Worm (Caenorhabditis elegans): Measurements from ENCODE around the gene aptf-4.
A peak's percentile ranks its signal among the peaks of the same experiment; 100 is the strongest.

aptf-4 gene

DNA sequence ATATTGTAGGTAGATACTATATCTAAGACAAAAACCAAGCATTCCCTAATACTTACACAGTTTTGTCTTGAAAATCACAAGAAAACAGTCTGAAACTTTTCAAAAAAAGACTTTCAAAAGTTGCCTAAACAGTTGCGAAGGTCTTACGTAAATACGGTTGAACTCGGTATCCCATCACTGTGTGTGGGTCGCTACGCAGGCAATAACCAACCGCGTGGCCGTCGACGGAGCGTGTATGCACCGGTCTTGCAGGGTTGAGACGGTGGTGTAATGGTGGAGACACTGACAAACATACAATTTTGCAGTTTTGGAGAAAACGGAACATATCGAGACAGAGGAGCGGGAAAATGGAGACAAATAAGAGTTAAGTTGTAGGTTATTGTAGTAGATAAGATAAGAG lies 29.6 kb upstream of the aptf-4 start, which contains the start of gene iff-2:
Gene iff-2, minus strand, starts transcription at position 141 of the 400 bp plus-strand sequence.
- TF ChIP-seq F13C5.2 (tag; optimal IDR thresholded peaks at IDR 0.05), result peak; percentile 95
- peak; percentile 70 for TF ChIP-seq sea-1 (GFP tag; conservative IDR thresholded peaks at IDR 0.05)
- no peak for TF ChIP-seq B0310.2 (tag; optimal IDR thresholded peaks at IDR 0.05)
- TF ChIP-seq hmbx-1 (tag; optimal IDR thresholded peaks at IDR 0.05), result no peak
- TF ChIP-seq flt-1 (GFP tag; IDR thresholded peaks at IDR 0.05), result peak; percentile 57; the same call in 1 of the 2 replicates
- no peak for TF ChIP-seq tbx-11 (GFP tag; IDR thresholded peaks at IDR 0.05)
- 0 out of 2 replicates have a peak, but pooled peaks have one; percentile 55 for TF ChIP-seq scrt-1 (GFP tag; IDR thresholded peaks at IDR 0.05)
- TF ChIP-seq hmg-4 (GFP tag; optimal IDR thresholded peaks at IDR 0.05), result peak; percentile 84
- no peak for TF ChIP-seq pes-1 (GFP tag; IDR thresholded peaks at IDR 0.05)
- TF ChIP-seq hnd-1 (tag; optimal IDR thresholded peaks at IDR 0.05), result no peak
- TF ChIP-seq aly-1 (tag; optimal IDR thresholded peaks at IDR 0.05), result peak; percentile 69
- TF ChIP-seq ceh-13 (GFP tag; optimal IDR thresholded peaks at IDR 0.05), result no peak
- peak; percentile 50 for TF ChIP-seq tra-4 (tag; optimal IDR thresholded peaks at IDR 0.05)
- peak; percentile 8 for TF ChIP-seq ets-7 (tag; optimal IDR thresholded peaks at IDR 0.05)
- TF ChIP-seq tbx-37 (GFP tag; conservative IDR thresholded peaks at IDR 0.05), result peak; percentile 35
- peak; percentile 9 for TF ChIP-seq ceh-36 (tag; optimal IDR thresholded peaks at IDR 0.05)
- no peak for TF ChIP-seq ama-1 (optimal IDR thresholded peaks at IDR 0.05)

DNA sequence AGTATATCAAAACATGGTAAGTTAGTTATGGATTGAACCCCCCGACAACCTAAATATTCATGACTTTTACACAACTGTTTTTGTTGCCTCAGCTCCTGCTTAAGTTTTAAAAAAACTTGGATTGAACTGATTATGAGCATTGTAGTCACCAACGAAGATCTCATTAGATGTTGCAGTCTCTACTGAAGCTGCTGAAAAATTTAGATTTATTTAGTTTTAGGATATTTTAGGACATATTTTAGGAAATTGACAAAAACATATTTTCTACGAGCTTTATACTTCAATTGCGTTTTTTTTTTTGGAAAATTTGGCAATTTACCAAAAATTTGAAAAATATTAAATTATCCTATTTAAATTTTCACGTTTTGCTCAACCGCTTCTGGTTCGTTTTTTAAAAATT lies 28.8 kb upstream of the aptf-4 start, which contains the start of gene F54C9.14:
Gene F54C9.14, plus strand, starts transcription at position 301 of the 400 bp plus-strand sequence.
- TF ChIP-seq tbx-11 (GFP tag; IDR thresholded peaks at IDR 0.05), result no peak
- no peak for TF ChIP-seq scrt-1 (GFP tag; IDR thresholded peaks at IDR 0.05)
- TF ChIP-seq tbx-37 (GFP tag; conservative IDR thresholded peaks at IDR 0.05), result no peak
- no peak for TF ChIP-seq F13C5.2 (tag; optimal IDR thresholded peaks at IDR 0.05)
- TF ChIP-seq sea-1 (GFP tag; conservative IDR thresholded peaks at IDR 0.05), result no peak

DNA sequence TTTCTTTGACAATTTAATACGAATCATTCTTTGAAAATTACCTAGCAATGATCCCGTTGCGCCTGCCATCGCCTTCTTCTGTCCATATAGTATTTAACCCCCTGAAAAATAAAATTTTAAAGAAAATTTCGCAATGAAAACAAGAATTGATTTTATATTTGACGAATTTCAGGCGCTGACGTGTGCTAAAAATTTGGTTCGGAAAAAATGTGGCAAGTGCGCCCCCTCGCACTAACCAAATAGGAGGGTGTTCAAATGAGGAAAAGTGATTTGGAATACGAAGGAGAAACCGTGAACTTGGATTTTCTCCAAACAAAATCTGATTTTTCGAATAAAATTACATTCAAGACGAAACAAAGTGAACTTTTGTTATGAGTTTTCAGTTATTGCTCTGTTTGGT lies 24.7 kb upstream of the aptf-4 start, which contains the start of gene stc-1:
Gene stc-1, minus strand, starts transcription at position 101 of the 400 bp plus-strand sequence.
- no peak for TF ChIP-seq hnd-1 (tag; optimal IDR thresholded peaks at IDR 0.05)
- TF ChIP-seq scrt-1 (GFP tag; IDR thresholded peaks at IDR 0.05), result no peak

DNA sequence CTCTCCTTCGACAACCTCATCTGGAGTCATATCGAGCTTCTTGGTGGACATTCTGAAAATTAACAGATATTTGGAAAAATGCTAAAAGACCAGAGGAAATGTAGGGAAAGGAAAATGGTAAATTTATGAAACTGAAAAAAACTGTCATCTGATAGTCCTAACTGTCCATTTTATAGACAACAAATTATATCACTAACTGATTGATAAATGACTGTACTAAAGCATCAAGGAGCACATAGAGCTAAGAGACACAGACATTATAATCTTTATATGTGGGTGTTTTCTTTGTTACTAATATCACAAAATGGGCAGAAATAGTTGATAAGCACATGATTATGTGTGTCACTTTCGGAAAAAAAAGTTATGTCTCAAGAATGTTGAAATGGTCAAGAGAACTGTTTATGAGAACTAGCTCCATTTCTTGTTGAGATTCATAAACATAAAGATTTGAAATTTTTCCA lies 23.9 kb upstream of the aptf-4 start, which contains the start of gene F54C9.3:
Gene F54C9.3, minus strand, starts transcription at position 51 of the 461 bp plus-strand sequence.
- TF ChIP-seq sea-1 (GFP tag; conservative IDR thresholded peaks at IDR 0.05) (no peak), tbx-11 (GFP tag; IDR thresholded peaks at IDR 0.05) (no peak), hmg-4 (GFP tag; optimal IDR thresholded peaks at IDR 0.05) (no peak)

DNA sequence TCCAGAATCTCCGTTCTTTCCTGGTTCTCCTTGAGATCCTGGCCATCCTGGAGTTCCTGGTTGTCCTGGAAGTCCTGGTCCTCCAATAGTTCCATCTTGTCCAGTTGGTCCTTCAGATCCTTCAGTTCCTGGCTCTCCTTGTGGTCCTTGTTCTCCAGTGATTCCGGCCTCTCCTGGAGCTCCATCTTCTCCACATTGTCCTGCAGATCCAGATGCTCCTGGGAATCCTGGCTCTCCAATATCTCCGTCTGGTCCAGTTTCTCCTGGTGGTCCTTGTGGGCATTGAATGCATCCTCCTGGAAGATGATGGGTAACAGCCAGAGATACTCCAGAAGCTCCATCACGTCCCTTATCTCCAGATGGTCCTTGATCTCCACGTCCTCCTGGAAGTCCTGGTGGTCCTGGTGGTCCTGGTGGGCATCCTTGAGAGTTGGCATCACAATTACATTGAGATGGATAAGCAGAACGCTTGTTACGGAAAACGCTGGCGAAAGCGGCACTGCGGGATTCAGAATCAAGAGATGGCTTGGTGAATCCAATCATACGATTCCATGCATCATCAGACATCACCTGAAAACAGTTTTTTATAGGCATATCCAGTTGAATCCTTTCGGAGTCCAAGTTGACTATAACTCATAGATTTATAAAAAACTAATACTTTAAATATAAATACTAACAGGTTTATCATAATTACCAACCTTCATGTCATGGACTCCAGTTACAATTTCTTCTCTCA lies 22.4 kb upstream of the aptf-4 start:
- TF ChIP-seq tbx-37 (GFP tag; conservative IDR thresholded peaks at IDR 0.05) (no peak), sea-1 (GFP tag; conservative IDR thresholded peaks at IDR 0.05) (0 out of 2 replicates have a peak, but pooled peaks have one; percentile 30)

DNA sequence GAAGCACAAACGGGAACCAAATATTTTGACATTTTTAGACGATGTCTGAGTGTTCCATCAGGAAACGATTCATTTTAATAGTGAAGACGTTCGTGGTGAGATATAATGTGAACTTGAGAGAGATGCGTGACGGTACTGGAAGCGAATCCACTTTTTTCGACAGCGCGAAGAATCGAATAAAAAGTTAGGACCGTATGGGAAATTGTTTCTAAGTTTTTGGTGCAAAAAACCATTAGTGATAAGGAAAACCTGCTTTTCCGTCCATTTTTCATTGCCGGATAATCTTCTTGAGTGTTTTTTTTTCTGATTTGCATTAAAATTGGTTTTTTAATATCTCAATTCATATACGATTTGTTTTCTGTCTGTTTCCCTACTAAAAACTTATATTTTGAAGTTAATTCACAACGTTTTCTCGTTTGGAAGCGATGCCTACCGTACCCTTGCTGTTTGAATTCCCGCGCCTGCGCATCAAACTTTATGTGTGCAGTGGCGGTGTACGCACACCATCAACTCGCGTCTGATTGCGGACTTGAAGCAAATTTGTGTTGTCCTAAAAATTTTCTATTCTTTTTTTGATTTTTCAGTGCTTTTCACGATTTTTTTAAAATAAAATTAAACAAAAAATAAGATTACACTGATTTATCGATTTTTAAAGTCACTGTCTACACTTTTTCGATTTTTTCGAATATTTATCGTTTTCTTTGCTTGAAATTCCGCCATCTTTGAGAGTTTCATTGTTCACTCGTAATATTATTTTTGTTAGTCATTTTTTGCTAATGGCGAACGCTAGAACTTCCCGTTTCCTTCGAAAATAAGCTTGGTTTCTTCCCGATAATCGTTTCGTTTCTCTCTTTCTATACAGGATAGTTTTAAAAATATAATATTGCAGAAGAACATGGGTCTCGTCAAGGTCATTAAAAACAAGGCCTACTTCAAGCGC lies 21.5 kb upstream of the aptf-4 start, which contains the start of the genes col-38 and rpl-5:
Gene col-38, minus strand, starts transcription at position 51 of the 940 bp plus-strand sequence.
Gene rpl-5, plus strand, starts transcription at position 890 of the 940 bp plus-strand sequence.
- TF ChIP-seq ets-7 (tag; optimal IDR thresholded peaks at IDR 0.05), result no peak
- TF ChIP-seq scrt-1 (GFP tag; IDR thresholded peaks at IDR 0.05), result no peak
- no peak for TF ChIP-seq hnd-1 (tag; optimal IDR thresholded peaks at IDR 0.05)
- peak; percentile 73 for TF ChIP-seq F13C5.2 (tag; optimal IDR thresholded peaks at IDR 0.05)
- TF ChIP-seq hmg-4 (GFP tag; optimal IDR thresholded peaks at IDR 0.05), result peak; percentile 39
- TF ChIP-seq hmbx-1 (tag; optimal IDR thresholded peaks at IDR 0.05), result no peak
- no peak for TF ChIP-seq ceh-13 (GFP tag; optimal IDR thresholded peaks at IDR 0.05)
- no peak for TF ChIP-seq sea-1 (GFP tag; conservative IDR thresholded peaks at IDR 0.05)
- TF ChIP-seq tbx-37 (GFP tag; conservative IDR thresholded peaks at IDR 0.05), result no peak
- peak; percentile 38; the same call in 1 of the 2 replicates for TF ChIP-seq flt-1 (GFP tag; IDR thresholded peaks at IDR 0.05)
- TF ChIP-seq ceh-36 (tag; optimal IDR thresholded peaks at IDR 0.05), result no peak
- no peak for TF ChIP-seq B0310.2 (tag; optimal IDR thresholded peaks at IDR 0.05)
- no peak for TF ChIP-seq tbx-11 (GFP tag; IDR thresholded peaks at IDR 0.05)
- no peak for TF ChIP-seq tra-4 (tag; optimal IDR thresholded peaks at IDR 0.05)
- no peak for TF ChIP-seq pes-1 (GFP tag; IDR thresholded peaks at IDR 0.05)
- no peak for TF ChIP-seq aly-1 (tag; optimal IDR thresholded peaks at IDR 0.05)
- TF ChIP-seq ama-1 (optimal IDR thresholded peaks at IDR 0.05), result no peak

DNA sequence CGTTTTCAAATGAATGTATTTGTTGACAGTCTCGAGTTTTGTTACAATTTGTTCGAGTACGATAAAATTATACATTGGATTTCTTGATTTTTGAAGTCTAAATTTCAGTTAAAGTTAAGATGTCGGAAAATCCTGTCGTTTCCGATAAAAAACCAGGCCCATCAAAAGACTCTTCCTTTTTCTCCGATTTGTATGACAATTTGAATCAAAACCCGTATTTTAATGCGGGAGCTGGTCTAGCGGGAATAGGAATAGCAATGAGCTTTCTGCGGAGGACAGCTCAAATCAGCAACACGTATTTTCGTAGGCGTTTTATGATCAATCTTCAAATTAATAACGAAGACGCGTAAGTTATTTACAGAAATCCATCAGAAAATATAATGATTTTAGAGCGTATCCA lies 19.8 kb upstream of the aptf-4 start, which contains the start of gene bcs-1:
Gene bcs-1, plus strand, starts transcription at position 109 of the 400 bp plus-strand sequence.
- no peak for TF ChIP-seq flt-1 (GFP tag; IDR thresholded peaks at IDR 0.05)
- TF ChIP-seq hmg-4 (GFP tag; optimal IDR thresholded peaks at IDR 0.05), result no peak
- no peak for TF ChIP-seq ama-1 (optimal IDR thresholded peaks at IDR 0.05)
- no peak for TF ChIP-seq ceh-36 (tag; optimal IDR thresholded peaks at IDR 0.05)
- TF ChIP-seq hmbx-1 (tag; optimal IDR thresholded peaks at IDR 0.05), result no peak
- no peak for TF ChIP-seq sea-1 (GFP tag; conservative IDR thresholded peaks at IDR 0.05)
